Worm (Caenorhabditis elegans) whole organism, L4 larva: ENCODE results near the gene asns-1.
A peak's percentile ranks its signal among the peaks of the same experiment; 100 is the strongest.
"Not testable (repeated sequence)": the region's sequence is repeated elsewhere in the genome, so short reads cannot be mapped to it uniquely, and the experiment has no call there.

ENCODE experiments used
- T20F7.1 ChIP-seq: fragments of 200-800 bp; sonication (Bioruptor generic); optimal IDR thresholded peaks from 2 replicates; lab custom pipeline; 2018; ENCODE audit warnings: mild to moderate bottlenecking, missing genetic modification characterization, missing compliant biosample characterization
- Y105C5A.15 ChIP-seq: fragments of 200-800 bp; sonication (Bioruptor generic); IDR thresholded peaks from 2 replicates; pipeline ENCODE4 v1.3.6; 2022; ENCODE audit warnings: missing genetic modification characterization, missing compliant biosample characterization
- ZK546.5 ChIP-seq, 2 experiments: sonication (generic microtip); optimal IDR thresholded peaks; 2 replicates each; lab custom pipeline; 2017; ENCODE audit warnings: missing biosample characterization in 2 of 2, missing genetic modification characterization in 2 of 2
- attf-4 ChIP-seq: sonication (generic microtip); optimal IDR thresholded peaks from 3 replicates; lab custom pipeline; 2017; ENCODE audit warnings: missing biosample characterization, missing genetic modification characterization
- ceh-62 ChIP-seq: sonication (generic microtip); optimal IDR thresholded peaks from 2 replicates; lab custom pipeline; 2017; ENCODE audit warnings: missing biosample characterization, missing genetic modification characterization
- ceh-82 ChIP-seq: sonication (generic microtip); optimal IDR thresholded peaks from 2 replicates; lab custom pipeline; 2017; ENCODE audit warnings: missing biosample characterization, missing genetic modification characterization
- cey-2 ChIP-seq: sonication (generic microtip); optimal IDR thresholded peaks from 3 replicates; lab custom pipeline; 2017; ENCODE audit warnings: missing genetic modification characterization, mild to moderate bottlenecking, missing compliant biosample characterization, antibody characterized with exemption, borderline replicate concordance; ENCODE audit not compliant: insufficient read depth
- daf-16 ChIP-seq, 3 experiments: sonication (generic microtip); optimal IDR thresholded peaks; 2 replicates each; lab custom pipeline; 2016 to 2017; ENCODE audit warnings: missing genetic modification characterization in 3 of 3, missing genetic modification reagents in 3 of 3, mild to moderate bottlenecking in 2 of 3, missing compliant biosample characterization in 2 of 3, missing biosample characterization in 1 of 3, moderate library complexity in 1 of 3
- dmd-6 ChIP-seq: fragments of 200-800 bp; sonication (Bioruptor generic); IDR thresholded peaks from 2 replicates; pipeline ENCODE4 v1.3.6; 2022; ENCODE audit warnings: missing genetic modification reagents, missing genetic modification characterization, missing compliant biosample characterization
- dpl-1 ChIP-seq: fragments of 150-350 bp; optimal IDR thresholded peaks from 2 replicates; lab custom pipeline; 2014; ENCODE audit warnings: missing biosample characterization, missing genetic modification reagents, missing genetic modification characterization
- dve-1 ChIP-seq: sonication (generic microtip); optimal IDR thresholded peaks from 2 replicates; lab custom pipeline; 2017; ENCODE audit warnings: antibody characterized with exemption, mild to moderate bottlenecking, missing genetic modification characterization, missing compliant biosample characterization; ENCODE audit not compliant: insufficient read depth
- egl-27 ChIP-seq: sonication (generic microtip); optimal IDR thresholded peaks from 3 replicates; lab custom pipeline; 2017; ENCODE audit warnings: missing biosample characterization, missing genetic modification reagents, missing genetic modification characterization
- fkh-10 ChIP-seq: fragments of 150-350 bp; optimal IDR thresholded peaks from 2 replicates; lab custom pipeline; 2014; ENCODE audit warnings: missing biosample characterization, missing genetic modification reagents, missing genetic modification characterization
- hmg-1.1 ChIP-seq: fragments of 200-800 bp; sonication (Bioruptor generic); IDR thresholded peaks from 2 replicates; pipeline ENCODE4 v1.3.6; 2022; ENCODE audit warnings: missing genetic modification reagents, missing genetic modification characterization, missing compliant biosample characterization
- lin-1 ChIP-seq: fragments of 200-800 bp; sonication (Bioruptor generic); IDR thresholded peaks from 2 replicates; pipeline ENCODE4 v1.3.6; 2022; ENCODE audit warnings: missing genetic modification reagents, missing genetic modification characterization, missing compliant biosample characterization
- lin-13 ChIP-seq: fragments of 150-350 bp; optimal IDR thresholded peaks from 2 replicates; lab custom pipeline; 2014; ENCODE audit warnings: missing biosample characterization, missing genetic modification reagents, missing genetic modification characterization
- lin-15B ChIP-seq: fragments of 150-350 bp; sonication (generic microtip); optimal IDR thresholded peaks from 3 replicates; lab custom pipeline; 2014; ENCODE audit warnings: missing biosample characterization, missing genetic modification characterization
- lin-38 ChIP-seq: fragments of 200-800 bp; sonication (Bioruptor generic); IDR thresholded peaks from 2 replicates; pipeline ENCODE4 v1.3.6; 2022; ENCODE audit warnings: missing genetic modification reagents, missing genetic modification characterization, missing compliant biosample characterization
- lsy-2 ChIP-seq, 2 experiments: fragments of 150-350 bp in 1 of 2; sonication (generic microtip) in 1 of 2; optimal IDR thresholded peaks; 2 replicates each; lab custom pipeline; 2014 to 2017; ENCODE audit warnings: missing biosample characterization in 2 of 2, missing genetic modification characterization in 2 of 2
- nhr-237 ChIP-seq: sonication (generic microtip); optimal IDR thresholded peaks from 2 replicates; lab custom pipeline; 2017; ENCODE audit warnings: missing biosample characterization, missing genetic modification characterization
- nhr-28 ChIP-seq: fragments of 150-350 bp; optimal IDR thresholded peaks from 2 replicates; lab custom pipeline; 2014; ENCODE audit warnings: missing biosample characterization, missing genetic modification characterization
- nhr-41 ChIP-seq: fragments of 200-800 bp; sonication (Bioruptor generic); IDR thresholded peaks from 2 replicates; pipeline ENCODE4 v1.3.6; 2022; ENCODE audit warnings: missing genetic modification reagents, missing genetic modification characterization, missing compliant biosample characterization
- nhr-48 ChIP-seq: sonication (generic microtip); optimal IDR thresholded peaks from 2 replicates; lab custom pipeline; 2016; ENCODE audit warnings: mild to moderate bottlenecking, missing genetic modification characterization, missing compliant biosample characterization
- nhr-76 ChIP-seq: fragments of 150-350 bp; optimal IDR thresholded peaks from 2 replicates; lab custom pipeline; 2014; ENCODE audit warnings: missing biosample characterization, missing genetic modification characterization
- pha-4 ChIP-seq, 2 experiments: fragments of 150-350 bp in 1 of 2; fragments of 200-800 bp in 1 of 2; sonication (Bioruptor generic) in 1 of 2; IDR thresholded peaks in 1 of 2; optimal IDR thresholded peaks in 1 of 2; 2 replicates each; pipeline versions ENCODE4 v1.3.6 to Lab custom; 2014 to 2022; ENCODE audit warnings: missing genetic modification characterization in 2 of 2, missing genetic modification reagents in 2 of 2, missing biosample characterization in 1 of 2, missing compliant biosample characterization in 1 of 2
- php-3 ChIP-seq: fragments of 200-800 bp; sonication (Bioruptor generic); IDR thresholded peaks from 2 replicates; pipeline ENCODE4 v1.3.6; 2022; ENCODE audit warnings: missing genetic modification reagents, missing genetic modification characterization, missing compliant biosample characterization
- pqm-1 ChIP-seq: sonication (generic microtip); optimal IDR thresholded peaks from 2 replicates; lab custom pipeline; 2017; ENCODE audit warnings: missing biosample characterization, missing genetic modification characterization
- rbr-2 ChIP-seq: sonication (generic microtip); optimal IDR thresholded peaks from 2 replicates; lab custom pipeline; 2016; ENCODE audit warnings: missing genotype, missing genetic modification characterization, missing compliant biosample characterization
- sdz-12 ChIP-seq: fragments of 200-800 bp; sonication (Bioruptor generic); optimal IDR thresholded peaks from 2 replicates; lab custom pipeline; 2018; ENCODE audit warnings: mild to moderate bottlenecking, missing genetic modification characterization, missing compliant biosample characterization
- spr-1 ChIP-seq: sonication (generic microtip); optimal IDR thresholded peaks from 2 replicates; lab custom pipeline; 2016; ENCODE audit warnings: mild to moderate bottlenecking, missing genetic modification characterization, missing compliant biosample characterization
- unc-62 ChIP-seq, 3 experiments: fragments of 150-350 bp in 1 of 3; sonication (generic microtip); optimal IDR thresholded peaks in 2 of 3; peaks in 1 of 3; 1 replicate in 1 of 3; 2 replicates in 2 of 3; lab custom pipeline; 2014 to 2017; ENCODE audit warnings: missing biosample characterization in 3 of 3, missing genetic modification characterization in 3 of 3, missing genetic modification reagents in 3 of 3, missing genotype in 1 of 3
- zag-1 ChIP-seq: fragments of 150-350 bp; optimal IDR thresholded peaks from 2 replicates; lab custom pipeline; 2014; ENCODE audit warnings: missing biosample characterization, missing genetic modification characterization

The asns-1 gene

DNA sequence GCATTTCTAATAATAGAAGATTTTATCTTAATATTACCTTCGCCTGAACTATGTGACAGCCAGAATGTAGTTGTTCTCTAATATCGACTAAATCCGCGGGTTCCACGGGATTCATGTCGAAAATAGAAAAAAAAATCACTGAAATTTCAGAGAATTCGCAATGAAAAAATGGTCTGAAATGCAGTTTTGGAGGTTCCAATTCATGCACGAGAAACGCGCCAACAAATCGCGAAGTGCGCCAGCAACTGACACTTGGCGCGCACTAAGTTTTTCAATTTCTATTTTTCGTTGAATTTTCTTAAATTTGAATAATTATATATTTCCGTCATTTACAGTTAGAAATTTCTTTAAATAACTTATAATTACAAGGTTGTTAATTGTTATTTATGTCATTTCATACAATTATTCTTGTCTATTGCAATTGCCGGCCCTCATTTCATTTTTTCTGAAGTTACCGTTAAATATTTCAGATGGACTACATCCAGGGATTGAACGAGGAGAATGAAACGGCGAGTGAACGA lies 23.9 kb downstream of the asns-1 start, which contains the start of the genes F25G6.9 and symk-1 (continued):
- TF ChIP-seq cey-2 (tag; lab: Kevin White, UChicago): no peak
- no peak for TF ChIP-seq rbr-2 (tag; lab: Kevin White, UChicago)
- TF ChIP-seq ZK546.5 (tag; optimal IDR thresholded peaks at IDR 0.05; lab: Kevin White, UChicago): no peak
- no peak for TF ChIP-seq lin-13 (GFP tag; lab: Kevin White, UChicago)
- TF ChIP-seq dpl-1 (GFP tag; lab: Kevin White, UChicago): peak; percentile 63
- no peak for TF ChIP-seq php-3 (GFP tag; lab: Robert Waterston, UW)

DNA sequence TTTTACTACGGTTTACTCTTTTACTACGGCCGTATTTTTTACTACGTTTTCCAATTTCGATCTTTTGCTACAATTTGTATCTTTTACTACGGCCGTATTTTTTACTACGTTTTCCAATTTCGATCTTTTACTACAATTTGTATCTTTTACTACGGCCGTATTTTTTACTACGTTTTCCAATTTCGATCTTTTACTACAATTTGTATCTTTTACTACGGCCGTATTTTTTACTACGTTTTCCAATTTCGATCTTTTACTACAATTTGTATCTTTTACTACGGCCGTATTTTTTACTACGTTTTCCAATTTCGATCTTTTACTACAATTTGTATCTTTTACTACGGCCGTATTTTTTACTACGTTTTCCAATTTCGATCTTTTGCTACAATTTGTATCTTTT lies 28.8 kb downstream of the asns-1 start, which contains the start of gene F25G6.1:
Gene F25G6.1 (plus strand): TSS at position 301 of the 400 bp plus-strand sequence.
- not testable (repeated sequence) for TF ChIP-seq lin-38, nhr-41, dmd-6 (GFP tag; lab: Robert Waterston, UW)

DNA sequence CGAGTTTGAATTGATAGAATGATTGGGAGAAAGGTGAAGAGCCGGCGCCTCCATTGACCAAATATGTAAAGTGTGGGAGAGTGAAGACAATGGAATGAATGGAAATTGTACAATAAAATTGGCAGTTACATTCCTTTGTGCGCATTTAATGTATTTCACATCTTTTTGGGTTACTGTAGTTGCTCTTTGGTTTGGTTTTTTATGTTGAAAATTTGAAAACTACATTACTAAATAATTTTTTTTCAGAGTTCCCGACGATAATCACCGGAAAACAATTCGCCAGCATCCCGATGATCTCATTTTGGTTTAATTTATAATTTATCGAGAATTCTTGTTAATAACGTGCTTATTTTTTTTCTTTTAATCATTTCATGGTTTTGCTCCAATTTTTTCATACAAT lies 35.0 kb downstream of the asns-1 start, which contains the start of gene C10B5.1:
Gene C10B5.1 (plus strand): TSS at position 301 of the 400 bp plus-strand sequence.
- TF ChIP-seq zag-1 (no peak), fkh-10 (GFP tag; lab: Kevin White, UChicago) (no peak), lin-13 (GFP tag; lab: Kevin White, UChicago) (no peak)

- TF ChIP-seq egl-27 (tag; lab: Kevin White, UChicago): no peak
These were observed 40.5 kb downstream of the asns-1 start for ce11 chrV:8586472-8586871.

DNA sequence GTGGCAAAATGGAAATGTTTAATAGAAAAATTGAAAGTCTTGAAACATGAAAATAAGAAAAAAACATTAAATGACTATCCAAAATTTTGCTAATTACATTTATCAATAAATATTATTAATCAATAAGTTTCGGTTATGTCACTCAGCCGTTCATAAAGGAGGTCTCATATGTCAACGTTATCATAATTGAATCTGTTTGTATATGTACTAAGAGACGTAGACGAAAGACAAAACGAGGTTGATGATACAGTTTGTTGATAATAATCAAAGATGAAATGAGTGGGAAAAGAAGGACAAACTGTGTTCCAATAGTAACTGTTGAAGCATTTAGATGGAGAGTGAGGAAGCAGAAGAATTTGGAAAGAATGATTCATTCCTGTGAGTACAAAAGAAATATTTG lies 40.9 kb downstream of the asns-1 start:
- TF ChIP-seq nhr-28 (tag; lab: Kevin White, UChicago): peak; percentile 46
- no peak for TF ChIP-seq spr-1 (tag; lab: Kevin White, UChicago)
- peak; percentile 71 for TF ChIP-seq dve-1 (tag; lab: Kevin White, UChicago)
- TF ChIP-seq pqm-1: peak; percentile 26
- no peak for TF ChIP-seq sdz-12 (GFP tag; lab: Kevin White, UChicago)
- no peak for TF ChIP-seq pha-4 (GFP tag; IDR thresholded peaks at IDR 0.05; lab: Robert Waterston, UW)
- no peak for TF ChIP-seq pha-4 (tag; optimal IDR thresholded peaks at IDR 0.05; lab: Kevin White, UChicago)
- TF ChIP-seq daf-16 (GFP tag; optimal IDR thresholded peaks at IDR 0.05; lab: Kevin White, UChicago): no peak
- peak; percentile 90 for TF ChIP-seq daf-16 (tag; optimal IDR thresholded peaks at IDR 0.05; lab: Kevin White, UChicago)
- TF ChIP-seq php-3 (GFP tag; lab: Robert Waterston, UW): no peak
- no peak for TF ChIP-seq attf-4 (tag; lab: Kevin White, UChicago)
- TF ChIP-seq ceh-62: no peak
- TF ChIP-seq T20F7.1 (GFP tag; lab: Kevin White, UChicago): peak; percentile 24
- no peak for TF ChIP-seq nhr-237 (tag; lab: Kevin White, UChicago)
- TF ChIP-seq nhr-76 (tag; lab: Kevin White, UChicago): no peak
- no peak for TF ChIP-seq lsy-2 (tag; optimal IDR thresholded peaks at IDR 0.05; lab: Kevin White, UChicago)
- peak; percentile 58 for TF ChIP-seq dmd-6 (GFP tag; lab: Robert Waterston, UW)
- peak; percentile 36 for TF ChIP-seq nhr-48 (tag; lab: Kevin White, UChicago)
- TF ChIP-seq hmg-1.1: no peak
- no peak for TF ChIP-seq lin-15B

- TF ChIP-seq lin-1 (GFP tag; lab: Robert Waterston, UW): no peak
- TF ChIP-seq ceh-82 (tag; lab: Kevin White, UChicago): no peak
- TF ChIP-seq Y105C5A.15 (GFP tag; lab: Robert Waterston, UW): 0 out of 2 replicates have a peak, but pooled peaks have one; percentile 32
- TF ChIP-seq unc-62 (GFP tag; optimal IDR thresholded peaks at IDR 0.05 in 1 of 2; lab: Kevin White, UChicago): peak in 1 of 2 experiments; percentile 72
- no peak for TF ChIP-seq unc-62 (tag; optimal IDR thresholded peaks at IDR 0.05; lab: Kevin White, UChicago)
These were observed 42.1 kb downstream of the asns-1 start, which contains the start of gene C10B5.3 for ce11 chrV:8588079-8588478. Gene C10B5.3 (minus strand): TSS chrV:8588179.
